Fruit fly (Drosophila melanogaster) whole organism: ENCODE measurements around the gene CG14605.

Experiments
- CG8478 ChIP-seq: fragments of >200 bp; optimal IDR thresholded peaks from 2 replicates; lab custom pipeline; 2018; ENCODE audit warnings: inconsistent platforms
- Dll ChIP-seq: fragments of >200 bp; optimal IDR thresholded peaks from 2 replicates; lab custom pipeline; 2017
- usp ChIP-seq: fragments of >200 bp; optimal IDR thresholded peaks from 2 replicates; lab custom pipeline; 2017; ENCODE audit warnings: missing biosample characterization, missing genetic modification characterization, mixed read lengths

DNA sequence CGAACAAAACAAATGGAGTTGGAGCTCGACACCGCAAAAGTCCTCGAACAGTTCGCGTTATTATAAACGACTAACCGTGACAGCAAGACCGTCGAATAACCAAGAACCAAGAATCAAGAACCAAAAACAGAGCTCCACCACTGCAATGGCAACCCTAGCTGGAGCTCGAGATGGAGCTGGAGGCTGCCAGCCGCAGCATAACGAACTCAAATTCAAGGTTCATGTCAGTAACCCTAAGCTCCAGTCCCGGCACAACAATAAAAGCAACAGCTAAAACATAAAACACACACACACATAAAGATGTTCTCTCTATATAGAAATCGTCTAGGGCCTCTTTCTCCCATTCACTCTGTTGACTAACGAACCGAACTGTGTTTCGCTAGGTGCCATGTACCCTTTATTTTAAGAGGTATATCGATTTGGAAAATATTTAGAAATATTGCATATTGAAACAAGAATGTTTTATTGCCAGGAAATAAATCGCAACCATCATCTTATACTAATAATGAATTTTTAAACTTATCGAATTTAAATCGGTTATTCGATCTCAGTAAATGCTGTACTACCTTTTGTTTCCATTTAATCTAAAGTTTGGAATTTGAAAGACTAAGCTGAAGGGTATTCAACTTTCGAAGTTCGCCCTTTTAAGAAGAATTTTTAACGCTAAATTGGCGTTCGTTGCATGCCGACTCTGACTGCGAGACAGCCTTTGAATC, 48.0 kb downstream of the CG14605 start:
- TF ChIP-seq usp (GFP tag; lab: Kevin White, UChicago) (no peak), CG8478 (lab: Kevin White, UChicago) (no peak), Dll (no peak)
